Fruit fly (Drosophila melanogaster): ENCODE data around the gene CG13679.

The CG13679 gene

DNA sequence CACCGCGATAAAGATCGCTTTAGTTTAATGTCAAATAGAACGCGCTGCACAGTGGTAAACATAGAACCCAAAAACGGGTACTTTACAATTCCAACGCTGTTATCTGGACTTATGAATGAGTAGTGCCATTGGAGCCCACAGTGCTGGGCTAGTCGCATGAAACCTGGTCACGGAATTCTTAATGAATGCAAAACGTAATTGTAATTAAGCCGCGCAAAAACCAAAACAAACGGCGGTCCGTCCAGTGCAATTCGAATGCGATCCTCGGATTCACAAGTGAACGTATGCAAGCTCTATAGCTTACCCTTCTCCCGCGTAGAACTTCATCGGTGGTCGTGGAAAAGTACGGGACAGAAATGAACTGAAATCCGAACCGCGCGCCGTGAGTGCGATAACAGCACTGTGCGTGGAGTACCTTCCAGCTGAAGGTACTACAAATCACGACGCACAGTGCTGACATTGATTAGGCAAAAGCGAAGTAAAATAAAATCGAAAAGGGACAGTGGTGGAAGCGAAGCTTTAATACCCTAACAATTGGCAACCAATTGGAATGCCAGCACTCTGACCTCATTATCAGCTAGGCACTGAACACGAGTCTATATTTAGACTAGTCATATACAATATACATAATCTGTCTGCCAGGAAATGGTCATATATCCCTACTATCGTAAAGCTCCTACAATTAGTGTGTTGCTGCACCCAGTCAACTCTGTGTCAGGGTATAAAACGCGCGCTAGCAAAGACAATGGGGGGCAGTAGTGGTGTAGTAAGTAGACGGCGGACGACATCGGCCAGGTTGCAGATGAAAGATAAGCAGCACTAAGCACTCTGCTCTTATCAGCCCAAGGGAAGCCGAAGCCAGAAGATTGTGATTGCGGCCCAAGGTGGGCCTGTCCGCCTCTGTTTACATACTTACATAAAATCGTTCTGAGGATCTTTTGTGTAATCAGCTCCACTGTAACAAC, 17.0 kb upstream of the CG13679 start:
- TF ChIP-seq CTCF (optimal IDR thresholded peaks at IDR 0.05): no peak
- no peak for TF ChIP-seq CG8478 (optimal IDR thresholded peaks at IDR 0.05)

DNA sequence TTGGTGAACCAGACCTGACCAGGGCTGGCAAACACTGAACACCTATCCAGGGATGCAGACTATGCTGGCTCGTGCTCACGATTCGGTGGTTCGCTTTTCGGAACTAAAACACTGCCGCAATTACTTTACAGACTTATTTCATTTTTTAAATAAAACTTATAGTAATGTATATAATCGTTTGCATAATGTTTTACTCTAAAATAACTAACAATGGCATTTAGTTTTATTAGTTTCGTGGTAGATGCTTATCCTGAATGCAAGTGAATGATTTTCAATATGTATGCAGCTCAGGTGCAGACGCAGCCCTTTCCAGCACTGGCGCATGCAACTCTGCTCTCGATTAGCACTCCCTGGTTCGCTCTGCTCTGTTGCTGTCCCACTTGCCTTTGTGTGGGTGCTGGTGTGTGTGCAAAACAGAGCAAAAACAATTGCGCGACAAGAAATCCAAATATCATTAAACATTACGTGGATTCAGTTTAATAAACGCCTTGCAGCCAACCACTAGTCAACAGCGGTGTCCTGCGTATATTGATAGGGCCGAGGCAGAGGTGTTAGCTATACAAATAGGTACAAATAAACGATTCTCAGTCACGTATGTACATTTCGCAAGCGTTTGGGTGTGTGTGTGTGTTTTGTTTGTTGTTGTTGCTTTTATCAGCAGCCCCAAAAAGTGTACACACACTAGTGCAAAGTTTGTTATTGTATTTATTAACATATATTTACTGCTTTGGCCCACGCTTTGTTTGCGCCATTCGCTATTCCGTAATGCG, 15.8 kb upstream of the CG13679 start, which contains the start of the genes ERR and Atg18a:
TSS of gene ERR (minus strand) at position 45 of the 770 bp plus-strand sequence.
TSS of gene Atg18a (plus strand) at position 231 of the 770 bp plus-strand sequence.
- TF ChIP-seq CTCF (optimal IDR thresholded peaks at IDR 0.05) (peak in 1 of 2 experiments; percentile 14), CG8478 (optimal IDR thresholded peaks at IDR 0.05) (no peak)

DNA sequence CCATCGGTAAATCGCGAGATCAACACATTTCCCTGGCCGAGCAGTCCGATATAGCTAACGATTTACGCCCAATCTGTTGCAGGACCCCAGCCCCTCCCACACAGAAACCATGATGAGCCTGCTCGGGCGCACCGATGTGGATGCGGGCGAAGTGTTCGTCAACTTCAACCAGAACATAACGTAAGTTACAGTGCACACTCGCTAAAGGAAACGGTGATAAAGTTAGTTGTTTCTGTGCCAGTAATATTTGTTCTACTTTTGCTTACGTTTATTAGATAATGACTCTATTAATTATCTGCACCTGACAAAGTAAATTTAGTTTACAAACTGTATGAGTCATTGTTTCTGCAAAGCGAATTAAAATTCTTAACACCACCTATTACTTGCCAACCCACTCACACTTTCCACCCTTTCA, 15.2 kb upstream of the CG13679 start:
- TF ChIP-seq CTCF (optimal IDR thresholded peaks at IDR 0.05) (no peak), CG8478 (optimal IDR thresholded peaks at IDR 0.05) (no peak)

DNA sequence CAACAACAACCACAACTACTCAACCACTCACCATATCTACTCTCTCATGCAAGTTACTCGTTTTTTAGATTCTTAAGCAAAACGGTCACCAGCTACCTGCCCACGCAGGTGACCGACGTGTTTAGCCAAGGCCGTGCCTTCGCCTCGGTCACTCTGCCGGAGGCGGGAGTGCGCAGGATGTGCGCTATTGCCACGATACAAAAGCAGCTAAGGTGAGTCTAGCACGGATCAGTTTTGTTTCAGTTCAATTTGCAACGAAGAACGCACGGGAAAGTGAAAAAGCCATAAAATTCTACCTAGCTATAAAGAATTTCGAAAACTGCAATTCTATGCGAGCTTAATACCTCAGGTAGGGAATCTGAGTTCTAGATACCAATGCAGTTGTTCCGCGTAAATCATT, 13.4 kb upstream of the CG13679 start:
- TF ChIP-seq CTCF (optimal IDR thresholded peaks at IDR 0.05): no peak
- no peak for TF ChIP-seq CG8478 (optimal IDR thresholded peaks at IDR 0.05)

DNA sequence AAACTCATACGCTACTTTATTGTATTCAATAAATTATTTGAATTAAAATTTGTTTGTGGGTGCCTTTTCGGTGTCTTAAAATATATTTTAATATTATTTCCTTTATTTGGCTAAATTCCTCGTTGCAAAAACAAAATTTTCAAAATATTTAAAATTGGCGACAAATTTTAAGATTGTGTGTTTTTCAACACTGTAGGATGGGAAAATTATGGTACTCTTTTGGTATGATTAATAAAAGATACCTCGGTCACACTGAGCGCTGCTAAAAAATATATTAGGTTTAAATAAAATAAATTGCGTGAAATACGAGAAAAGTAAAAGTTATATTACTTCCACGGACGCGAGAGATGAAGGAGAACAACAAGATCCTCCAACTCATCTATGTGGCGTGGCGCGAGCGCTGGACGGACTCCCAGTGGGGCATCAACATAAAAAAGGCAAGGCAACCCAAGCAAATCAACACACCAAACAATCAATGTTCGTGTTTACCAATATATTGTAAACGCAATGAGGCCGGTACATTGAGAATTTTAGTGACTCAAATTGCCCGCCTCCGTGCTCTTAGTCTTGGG, 11.5 kb upstream of the CG13679 start, which contains the start of gene MED24:
TSS of gene MED24 (plus strand) at position 229 of the 572 bp plus-strand sequence.
- TF ChIP-seq CTCF (optimal IDR thresholded peaks at IDR 0.05) (no peak), CG8478 (optimal IDR thresholded peaks at IDR 0.05) (no peak)

DNA sequence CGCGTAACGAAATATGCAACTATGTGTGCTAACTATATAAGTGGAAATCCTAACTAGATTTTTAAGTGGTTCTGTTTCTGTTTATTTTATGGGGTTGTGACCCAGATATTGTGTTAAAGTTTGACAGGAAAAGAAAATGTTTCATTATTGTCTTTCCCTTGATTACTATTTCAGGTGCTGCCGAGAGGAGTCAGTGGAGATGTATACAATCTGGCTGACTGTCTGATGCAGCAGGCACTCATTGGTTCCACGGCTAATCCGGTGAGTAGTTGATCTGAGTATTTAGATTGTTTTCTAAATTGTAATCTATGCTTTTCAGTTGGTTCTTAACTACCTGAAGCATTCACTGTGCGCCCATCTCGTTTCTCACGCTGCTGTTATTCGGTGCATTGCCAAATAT, 9.6 kb upstream of the CG13679 start, which contains the start of gene CG7387:
TSS of gene CG7387 (minus strand) at position 101 of the 400 bp plus-strand sequence.
- TF ChIP-seq CG8478 (optimal IDR thresholded peaks at IDR 0.05) (no peak), CTCF (optimal IDR thresholded peaks at IDR 0.05) (no peak)

DNA sequence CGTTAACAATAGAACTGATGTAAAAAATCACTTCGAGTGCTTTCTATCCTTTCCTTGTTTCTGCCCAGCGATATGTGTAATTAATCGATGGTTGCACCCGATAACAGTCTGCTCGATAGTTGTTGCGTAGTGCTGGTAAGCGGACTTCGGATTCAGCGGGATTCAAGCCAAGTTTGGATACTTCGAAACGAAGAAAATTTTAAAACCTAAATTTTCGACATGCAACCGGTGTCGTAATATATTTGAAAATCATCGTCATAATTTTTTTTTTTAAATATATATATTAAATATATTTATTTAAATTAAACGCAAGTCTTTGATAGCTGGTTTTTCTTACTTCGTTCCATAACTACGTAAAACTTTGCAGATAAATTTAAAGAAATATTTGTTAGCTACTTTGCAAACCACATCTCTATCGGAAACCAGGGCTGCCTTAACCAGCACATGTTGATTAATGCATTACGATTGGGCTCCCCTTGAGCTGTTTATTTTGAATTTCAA, 4.8 kb upstream of the CG13679 start, which contains the start of the genes UbcE2M and Dhps:
TSS of gene UbcE2M (minus strand) at position 209 of the 501 bp plus-strand sequence.
TSS of gene Dhps (plus strand) at position 429 of the 501 bp plus-strand sequence.
- TF ChIP-seq CG8478 (optimal IDR thresholded peaks at IDR 0.05): no peak
- TF ChIP-seq CTCF (optimal IDR thresholded peaks at IDR 0.05): no peak

DNA sequence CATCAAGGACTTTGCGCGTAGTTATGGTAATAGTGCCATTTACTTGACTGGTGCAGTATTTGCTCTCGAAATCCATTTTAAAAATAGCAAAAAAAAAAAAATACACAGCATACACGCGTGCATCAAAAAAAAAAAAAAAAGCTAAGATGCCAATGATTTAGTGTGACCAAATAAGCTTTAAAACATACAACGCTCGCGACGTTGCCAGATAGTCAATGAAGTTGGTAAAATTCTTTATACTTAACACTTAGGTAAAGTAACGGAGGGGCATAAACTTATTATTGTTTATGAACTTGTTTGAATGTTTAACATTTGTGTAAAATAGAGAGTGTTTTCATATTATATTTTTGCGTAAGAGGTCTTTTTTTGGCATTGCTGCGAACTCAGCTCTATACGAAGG, 8.0 kb downstream of the CG13679 start, which contains the start of gene tut:
TSS of gene tut (minus strand) at position 148 of the 400 bp plus-strand sequence.
- TF ChIP-seq CTCF (optimal IDR thresholded peaks at IDR 0.05): no peak
- TF ChIP-seq CG8478 (optimal IDR thresholded peaks at IDR 0.05): no peak

DNA sequence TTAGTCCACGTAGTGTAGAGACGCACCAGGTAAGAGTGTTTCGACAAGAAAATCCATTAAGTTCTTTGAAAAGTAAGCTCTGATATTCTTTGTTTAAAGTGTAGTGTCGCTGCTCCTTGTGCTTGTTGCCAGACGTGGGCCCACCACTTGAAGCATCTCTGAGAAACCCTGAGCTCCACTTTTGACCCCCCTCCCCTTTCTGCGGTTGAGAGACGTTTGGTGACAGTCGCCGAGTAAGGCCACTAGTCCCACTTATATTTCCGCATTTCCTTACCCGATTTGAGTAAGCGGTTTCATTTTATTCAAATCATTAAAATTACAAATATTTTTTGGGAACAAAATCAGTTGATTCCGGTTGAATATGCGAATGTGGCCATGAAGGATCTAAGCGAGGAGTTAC, 9.0 kb downstream of the CG13679 start, which contains the start of gene CG8006:
TSS of gene CG8006 (plus strand) at position 301 of the 400 bp plus-strand sequence.
- TF ChIP-seq CG8478 (optimal IDR thresholded peaks at IDR 0.05) (no peak), CTCF (optimal IDR thresholded peaks at IDR 0.05) (no peak)

DNA sequence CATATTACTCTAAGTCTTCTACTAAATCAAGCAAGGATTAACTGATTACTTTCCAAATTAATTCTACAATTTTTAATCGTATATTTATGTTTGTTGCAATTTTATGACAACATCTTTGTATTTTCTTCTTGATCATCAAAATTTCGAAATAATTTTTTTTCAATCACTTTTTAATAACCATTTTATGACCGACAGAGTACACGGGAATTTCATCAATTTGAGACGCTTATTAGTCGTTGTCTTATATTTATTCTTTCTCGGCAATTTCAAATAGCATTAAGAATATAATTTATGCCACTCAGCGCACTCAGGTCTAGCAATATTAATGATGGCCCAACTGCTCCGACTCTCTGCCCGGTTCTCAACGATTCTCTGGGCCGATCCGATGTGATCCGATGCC, 12.4 kb downstream of the CG13679 start, which contains the start of gene CG8012:
TSS of gene CG8012 (plus strand) at position 301 of the 400 bp plus-strand sequence.
- TF ChIP-seq CTCF (optimal IDR thresholded peaks at IDR 0.05): no peak
- TF ChIP-seq CG8478 (optimal IDR thresholded peaks at IDR 0.05): no peak

DNA sequence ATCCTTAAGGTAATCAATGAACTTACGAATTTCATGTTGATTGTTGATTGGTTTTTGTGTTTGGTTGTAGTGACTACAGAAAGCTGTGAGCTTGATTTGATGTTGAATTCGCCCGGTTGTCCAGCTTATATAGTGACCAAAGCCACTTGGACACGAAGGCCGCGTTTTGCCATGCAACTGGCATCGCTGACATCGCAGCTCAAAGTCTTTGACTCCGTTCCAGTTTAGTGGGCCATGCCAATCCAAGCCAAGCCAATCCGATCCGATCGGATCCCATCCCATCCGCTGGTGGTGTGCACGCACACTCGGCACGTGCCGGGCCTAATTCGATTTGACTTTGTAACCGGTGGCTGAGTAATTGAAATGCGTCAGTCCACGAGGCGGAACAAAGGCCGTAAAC, 16.3 kb downstream of the CG13679 start, which contains the start of gene CG13674:
TSS of gene CG13674 (minus strand) at position 101 of the 400 bp plus-strand sequence.
- TF ChIP-seq CG8478 (optimal IDR thresholded peaks at IDR 0.05): no peak
- TF ChIP-seq CTCF (optimal IDR thresholded peaks at IDR 0.05): no peak

DNA sequence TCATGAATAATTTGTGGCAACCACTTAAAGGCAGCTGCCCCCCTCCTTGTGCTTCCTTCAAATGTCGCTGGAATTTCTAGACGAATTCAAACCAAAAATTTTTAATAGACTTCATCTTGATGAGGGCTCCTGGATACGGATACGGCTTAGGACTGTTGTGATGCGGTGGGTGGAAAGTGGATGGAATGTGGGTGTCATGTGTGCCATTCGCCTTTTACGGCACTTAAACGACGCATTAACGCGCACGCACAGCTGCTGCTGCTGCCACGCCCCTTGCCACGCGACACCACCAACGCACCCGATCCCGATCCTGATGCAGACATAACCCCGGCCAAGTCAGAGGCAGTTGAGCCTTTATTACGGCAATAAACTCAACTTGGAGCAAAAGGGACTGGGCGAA, 17.1 kb downstream of the CG13679 start:
- TF ChIP-seq CG8478 (optimal IDR thresholded peaks at IDR 0.05) (no peak), CTCF (optimal IDR thresholded peaks at IDR 0.05) (no peak)

DNA sequence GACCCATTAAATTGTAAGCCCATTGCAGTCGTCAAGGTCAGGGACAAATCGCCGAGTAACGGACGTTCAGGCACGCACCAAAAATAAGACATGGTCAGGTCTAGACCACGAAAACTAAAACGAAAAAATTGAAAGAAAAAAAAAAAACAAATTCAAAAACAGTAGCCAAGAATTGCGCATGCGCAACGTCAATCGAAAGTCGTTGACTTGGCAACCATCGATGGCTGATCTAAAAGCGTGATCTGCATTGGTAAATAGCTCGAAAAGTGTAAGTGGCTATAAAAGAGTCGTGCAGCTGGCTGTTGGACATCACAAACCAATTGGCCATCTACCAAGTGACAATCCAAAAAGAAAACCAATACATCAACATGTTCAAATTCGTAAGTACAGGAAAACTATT, 19.2 kb downstream of the CG13679 start, which contains the start of gene CG13678:
TSS of gene CG13678 (plus strand) at position 307 of the 400 bp plus-strand sequence.
- no peak for TF ChIP-seq CTCF (optimal IDR thresholded peaks at IDR 0.05)
- no peak for TF ChIP-seq CG8478 (optimal IDR thresholded peaks at IDR 0.05)

DNA sequence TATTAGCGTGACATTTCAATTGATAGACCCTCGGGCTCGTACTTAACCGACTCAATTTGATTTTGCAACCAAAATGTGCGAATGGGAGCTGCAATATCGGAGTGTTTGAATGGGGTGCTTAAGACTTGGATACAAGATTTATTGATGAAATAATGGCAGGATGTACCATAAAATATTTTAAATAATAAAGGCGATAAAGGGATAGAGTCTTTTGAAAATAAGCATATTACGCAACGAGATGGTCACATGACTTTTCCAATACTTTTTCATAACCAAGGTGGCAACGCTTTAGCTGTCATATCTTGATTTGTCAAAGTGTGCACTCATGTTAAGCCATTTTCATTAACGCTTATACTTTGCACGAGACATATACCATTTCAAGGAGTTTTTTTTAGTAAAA, 26.3 kb downstream of the CG13679 start, which contains the start of gene eIF4E3:
TSS of gene eIF4E3 (plus strand) at position 301 of the 400 bp plus-strand sequence.
- TF ChIP-seq CTCF (optimal IDR thresholded peaks at IDR 0.05) (no peak), CG8478 (optimal IDR thresholded peaks at IDR 0.05) (no peak)
